Fruit fly (Drosophila melanogaster) whole organism, adult: ENCODE data around the gene CG32199.

Experiments
- CG11617 ChIP-seq: fragments of 200-800 bp; sonication (Bioruptor generic); optimal IDR thresholded peaks from 2 replicates; lab custom pipeline; 2017; ENCODE audit warnings: mild to moderate bottlenecking, missing biosample characterization, missing genetic modification reagents, missing genetic modification characterization
- CG12768 ChIP-seq: fragments of 200-800 bp; sonication (Bioruptor generic); optimal IDR thresholded peaks from 2 replicates; lab custom pipeline; 2017; ENCODE audit warnings: missing biosample characterization, missing genetic modification characterization, mild to moderate bottlenecking, moderate library complexity, missing genetic modification reagents
- CG14711 ChIP-seq: fragments of 200-800 bp; sonication (Bioruptor generic); optimal IDR thresholded peaks from 2 replicates; lab custom pipeline; 2018; ENCODE audit warnings: missing biosample characterization, mild to moderate bottlenecking, missing genetic modification characterization, moderate library complexity
- CG1620 ChIP-seq: fragments of 200-800 bp; sonication (Bioruptor generic); optimal IDR thresholded peaks from 2 replicates; lab custom pipeline; 2016; ENCODE audit warnings: missing biosample characterization, missing genetic modification characterization
- CG33017 ChIP-seq: fragments of 200-800 bp; sonication (Bioruptor generic); optimal IDR thresholded peaks from 2 replicates; lab custom pipeline; 2018; ENCODE audit warnings: missing biosample characterization, mild to moderate bottlenecking, missing genetic modification characterization, moderate library complexity
- CG5204 ChIP-seq: fragments of 200-800 bp; sonication (Bioruptor generic); optimal IDR thresholded peaks from 2 replicates; lab custom pipeline; 2016; ENCODE audit warnings: missing biosample characterization, missing genetic modification characterization
- CG7045 ChIP-seq: fragments of 200-800 bp; sonication (Bioruptor generic); optimal IDR thresholded peaks from 2 replicates; lab custom pipeline; 2017; ENCODE audit warnings: missing biosample characterization, mild to moderate bottlenecking, missing genetic modification characterization
- CG7101 ChIP-seq: fragments of 200-800 bp; sonication (Bioruptor generic); optimal IDR thresholded peaks from 2 replicates; lab custom pipeline; 2018; ENCODE audit warnings: missing biosample characterization, mild to moderate bottlenecking, missing genetic modification characterization, moderate library complexity
- Clk ChIP-seq: fragments of 200-800 bp; sonication (Bioruptor generic); optimal IDR thresholded peaks from 2 replicates; lab custom pipeline; 2017; ENCODE audit warnings: missing biosample characterization, missing genetic modification characterization
- Crg-1 ChIP-seq: fragments of 200-800 bp; sonication (Bioruptor generic); optimal IDR thresholded peaks from 2 replicates; lab custom pipeline; 2016; ENCODE audit warnings: missing biosample characterization, missing genetic modification characterization
- Hr96 ChIP-seq: fragments of 200-800 bp; sonication (Bioruptor generic); optimal IDR thresholded peaks from 2 replicates; lab custom pipeline; 2016; ENCODE audit warnings: missing biosample characterization, missing genetic modification characterization
- Mnt ChIP-seq: fragments of 200-800 bp; sonication (Bioruptor generic); optimal IDR thresholded peaks from 2 replicates; lab custom pipeline; 2016; ENCODE audit warnings: missing biosample characterization, mild to moderate bottlenecking, missing genetic modification characterization
- bab1 ChIP-seq: fragments of 200-800 bp; sonication (Bioruptor generic); optimal IDR thresholded peaks from 3 replicates; lab custom pipeline; 2019; ENCODE audit warnings: missing biosample characterization, mild to moderate bottlenecking, missing genetic modification characterization, moderate library complexity
- cic ChIP-seq: fragments of 200-800 bp; sonication (Bioruptor generic); optimal IDR thresholded peaks from 2 replicates; lab custom pipeline; 2017; ENCODE audit warnings: missing biosample characterization, mild to moderate bottlenecking, missing genetic modification characterization, moderate library complexity
- cnc ChIP-seq, 2 experiments: fragments of >200 bp; optimal IDR thresholded peaks; 2 replicates each; lab custom pipeline; 2017
- kay ChIP-seq: fragments of 200-800 bp; sonication (Bioruptor generic); peaks from one replicate; lab custom pipeline; 2016; ENCODE audit warnings: missing biosample characterization, missing genetic modification characterization, borderline replicate concordance
- ovo ChIP-seq: fragments of 200-800 bp; sonication (Bioruptor generic); optimal IDR thresholded peaks from 2 replicates; lab custom pipeline; 2016; ENCODE audit warnings: missing biosample characterization, missing genetic modification characterization
- pad ChIP-seq: fragments of 200-800 bp; sonication (Bioruptor generic); optimal IDR thresholded peaks from 3 replicates; lab custom pipeline; 2017; ENCODE audit warnings: missing biosample characterization, missing genetic modification characterization, mild to moderate bottlenecking, moderate library complexity, missing genetic modification reagents
- tj ChIP-seq: fragments of 200-800 bp; sonication (Bioruptor generic); optimal IDR thresholded peaks from 3 replicates; lab custom pipeline; 2017; ENCODE audit warnings: missing biosample characterization, mild to moderate bottlenecking, missing genetic modification characterization, moderate library complexity
- toe ChIP-seq: fragments of 200-800 bp; sonication (Bioruptor generic); optimal IDR thresholded peaks from 2 replicates; lab custom pipeline; 2016; ENCODE audit warnings: missing biosample characterization, missing genetic modification characterization

Gene CG32199

dm6 chr3L:18611600-18611999, at the start of gene CG32199:
TSS of gene CG32199 (plus strand) at chr3L:18611900.
- no peak for TF ChIP-seq Hr96 (GFP tag; lab: Kevin White, UChicago)
- no peak for TF ChIP-seq CG1620 (GFP tag; lab: Kevin White, UChicago)
- no peak for TF ChIP-seq CG33017 (tag; lab: Kevin White, UChicago)
- TF ChIP-seq CG11617: no peak
- TF ChIP-seq CG14711 (tag; lab: Kevin White, UChicago): no peak
- TF ChIP-seq CG5204: no peak
- no peak for TF ChIP-seq CG7101 (tag; lab: Kevin White, UChicago)
- TF ChIP-seq CG7045: no peak
- TF ChIP-seq ovo (GFP tag; lab: Kevin White, UChicago): no peak
- no peak for TF ChIP-seq Clk (GFP tag; lab: Kevin White, UChicago)
- no peak for TF ChIP-seq CG12768 (GFP tag; lab: Kevin White, UChicago)

DNA sequence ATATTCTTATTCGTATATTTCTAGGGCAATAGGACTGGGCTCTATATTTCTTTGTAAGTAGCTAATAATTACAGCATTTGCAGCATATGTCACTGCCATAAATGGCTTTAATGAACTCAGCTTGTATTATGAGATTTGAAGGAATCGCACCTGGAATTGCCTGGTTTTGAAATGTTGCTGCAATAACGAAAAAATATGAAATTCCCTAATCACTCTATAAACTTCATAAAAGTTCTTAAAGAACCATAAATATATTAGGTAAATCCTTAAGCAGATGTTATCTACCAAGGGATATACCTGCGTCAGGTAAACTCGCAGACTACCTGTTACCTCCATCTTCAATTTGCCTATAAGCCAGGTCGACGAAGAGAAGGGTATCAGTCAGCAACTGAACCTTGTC, 23.3 kb upstream of the CG32199 start, which contains the start of gene CG7271:
CG7271 (plus strand) TSS at position 373 of the 400 bp plus-strand sequence.
- no peak for TF ChIP-seq CG12768 (GFP tag; lab: Kevin White, UChicago)

- TF ChIP-seq CG7101 (tag; lab: Kevin White, UChicago) (no peak), CG7045 (no peak), ovo (GFP tag; lab: Kevin White, UChicago) (no peak), kay (no peak), CG1620 (GFP tag; lab: Kevin White, UChicago) (no peak), CG33017 (tag; lab: Kevin White, UChicago) (no peak), CG14711 (tag; lab: Kevin White, UChicago) (no peak), cnc (optimal IDR thresholded peaks at IDR 0.05; lab: Kevin White, UChicago) (no peak), Clk (GFP tag; lab: Kevin White, UChicago) (no peak), bab1 (GFP tag; lab: Kevin White, UChicago) (no peak), Hr96 (GFP tag; lab: Kevin White, UChicago) (no peak), toe (GFP tag; lab: Kevin White, UChicago) (no peak), CG11617 (no peak), CG5204 (no peak)
Observed at dm6 chr3L:18593671-18594070, 18.0 kb upstream of the CG32199 start, which contains the start of gene term. TSS of gene term (minus strand) at chr3L:18593771.

DNA sequence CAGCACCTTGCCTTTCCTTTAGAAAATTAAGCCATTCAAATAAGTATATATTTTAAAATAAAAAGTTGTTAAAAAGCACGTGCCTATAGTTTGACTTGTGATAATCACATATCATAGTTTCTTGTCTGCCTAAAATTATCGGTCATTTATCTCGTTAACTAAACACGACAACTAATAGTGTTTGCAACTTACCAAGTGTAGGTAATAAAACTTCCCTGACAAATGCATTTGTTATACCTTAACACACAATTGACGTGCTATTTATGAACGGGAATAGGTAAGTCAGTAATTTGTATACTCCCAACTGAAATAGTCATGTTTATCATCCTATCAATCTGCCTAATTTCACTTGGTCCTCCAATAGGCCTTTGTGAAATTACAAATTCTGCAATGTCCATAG, 8.6 kb upstream of the CG32199 start, which contains the start of gene CG18234:
CG18234 (plus strand) TSS at position 301 of the 400 bp plus-strand sequence.
- no peak for TF ChIP-seq Hr96 (GFP tag; lab: Kevin White, UChicago)
- TF ChIP-seq CG7045: no peak
- no peak for TF ChIP-seq CG1620 (GFP tag; lab: Kevin White, UChicago)
- TF ChIP-seq pad (GFP tag; lab: Kevin White, UChicago): no peak
- no peak for TF ChIP-seq kay
- no peak for TF ChIP-seq tj (GFP tag; lab: Kevin White, UChicago)
- no peak for TF ChIP-seq Crg-1 (GFP tag; lab: Kevin White, UChicago)
- TF ChIP-seq cnc (optimal IDR thresholded peaks at IDR 0.05; lab: Kevin White, UChicago): no peak
- no peak for TF ChIP-seq toe (GFP tag; lab: Kevin White, UChicago)
- TF ChIP-seq ovo (GFP tag; lab: Kevin White, UChicago): no peak
- no peak for TF ChIP-seq CG5204
- no peak for TF ChIP-seq cic (GFP tag; lab: Kevin White, UChicago)

dm6 chr3L:18605172-18605571, 6.5 kb upstream of the CG32199 start, which contains the start of gene CG18233:
TSS of gene CG18233 (plus strand) at chr3L:18605472.
- TF ChIP-seq ovo (GFP tag; lab: Kevin White, UChicago): no peak
- TF ChIP-seq CG11617: no peak
- no peak for TF ChIP-seq kay
- no peak for TF ChIP-seq toe (GFP tag; lab: Kevin White, UChicago)
- TF ChIP-seq cic (GFP tag; lab: Kevin White, UChicago): no peak
- TF ChIP-seq CG1620 (GFP tag; lab: Kevin White, UChicago): no peak
- TF ChIP-seq CG7101 (tag; lab: Kevin White, UChicago): no peak
- no peak for TF ChIP-seq tj (GFP tag; lab: Kevin White, UChicago)
- no peak for TF ChIP-seq CG33017 (tag; lab: Kevin White, UChicago)
- TF ChIP-seq CG14711 (tag; lab: Kevin White, UChicago): no peak
- TF ChIP-seq Hr96 (GFP tag; lab: Kevin White, UChicago): no peak
- no peak for TF ChIP-seq CG12768 (GFP tag; lab: Kevin White, UChicago)

dm6 chr3L:18607162-18607561, 4.5 kb upstream of the CG32199 start, which contains the start of gene CG18231:
TSS of gene CG18231 (plus strand) at chr3L:18607462.
- no peak for TF ChIP-seq CG12768 (GFP tag; lab: Kevin White, UChicago)
- TF ChIP-seq CG5204: no peak
- TF ChIP-seq CG33017 (tag; lab: Kevin White, UChicago): no peak
- no peak for TF ChIP-seq cic (GFP tag; lab: Kevin White, UChicago)
- no peak for TF ChIP-seq CG7101 (tag; lab: Kevin White, UChicago)
- TF ChIP-seq kay: no peak
- TF ChIP-seq CG11617: no peak
- TF ChIP-seq toe (GFP tag; lab: Kevin White, UChicago): no peak

- no peak for TF ChIP-seq CG5204
- TF ChIP-seq Mnt (GFP tag; lab: Kevin White, UChicago): no peak
- no peak for TF ChIP-seq cic (GFP tag; lab: Kevin White, UChicago)
Observed at dm6 chr3L:18609320-18609719, 2.4 kb upstream of the CG32199 start, which contains the start of gene CG32201. TSS of gene CG32201 (plus strand) at chr3L:18609620.
